Worm (Caenorhabditis elegans): ENCODE measurements around the gene irld-22.

irld-22 gene

DNA sequence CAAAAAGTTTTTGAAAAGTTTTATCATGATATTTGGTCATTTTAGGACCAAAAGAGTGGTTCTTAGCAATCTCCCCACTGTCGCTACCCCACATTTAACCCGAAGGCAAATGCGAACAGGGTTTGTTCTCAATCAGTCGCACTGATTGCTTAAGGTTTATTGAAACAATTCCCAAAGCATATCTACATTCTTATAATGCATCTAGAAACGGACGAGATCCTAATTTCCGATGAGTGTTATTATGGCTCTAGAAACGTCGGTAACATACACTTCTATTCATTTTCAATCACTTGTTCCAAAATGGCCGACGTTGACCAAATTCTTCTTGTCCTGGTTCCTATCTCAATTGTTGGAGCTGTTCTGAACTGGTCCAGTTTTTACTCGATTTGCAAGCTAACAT, 21.6 kb upstream of the irld-22 start, which contains the start of gene srx-65:
TSS of gene srx-65 (plus strand) at position 301 of the 400 bp plus-strand sequence.
- TF ChIP-seq nhr-237 (tag; optimal IDR thresholded peaks at IDR 0.05) (no peak), R02D3.7 (tag; optimal IDR thresholded peaks at IDR 0.05) (no peak), ceh-82 (tag; optimal IDR thresholded peaks at IDR 0.05) (no peak), jun-1 (tag; optimal IDR thresholded peaks at IDR 0.05) (no peak), lin-39 (tag; optimal IDR thresholded peaks at IDR 0.05) (no peak), nfya-1 (tag; optimal IDR thresholded peaks at IDR 0.05; ENCODE audit: insufficient read depth) (no peak), ZK546.5 (tag; optimal IDR thresholded peaks at IDR 0.05) (no peak), elt-2 (tag; optimal IDR thresholded peaks at IDR 0.05) (no peak)

DNA sequence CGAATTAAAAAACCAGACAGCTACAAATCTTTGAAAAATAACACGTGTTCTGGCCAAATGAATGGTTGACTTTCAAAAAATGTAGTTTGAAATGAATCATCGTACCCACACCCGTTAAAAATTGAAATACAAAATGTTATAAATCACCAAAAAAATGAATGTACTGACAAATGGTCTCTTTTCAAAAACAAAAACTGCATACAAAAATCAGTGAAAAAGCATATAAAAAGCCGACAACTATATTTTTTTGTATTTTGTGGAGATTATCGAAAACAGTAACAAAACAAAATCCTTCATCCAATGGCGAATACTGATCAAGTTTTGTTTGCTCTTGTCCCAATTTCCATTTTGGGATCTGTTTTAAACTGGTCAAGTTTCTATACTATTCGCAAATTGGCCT, 19.3 kb upstream of the irld-22 start, which contains the start of gene srx-66:
TSS of gene srx-66 (plus strand) at position 301 of the 400 bp plus-strand sequence.
- TF ChIP-seq egl-5 (tag; optimal IDR thresholded peaks at IDR 0.05): no peak
- no peak for TF ChIP-seq nhr-77 (tag; optimal IDR thresholded peaks at IDR 0.05)
- no peak for TF ChIP-seq nhr-11 (tag; optimal IDR thresholded peaks at IDR 0.05)
- no peak for TF ChIP-seq nhr-23 (tag; optimal IDR thresholded peaks at IDR 0.05)

DNA sequence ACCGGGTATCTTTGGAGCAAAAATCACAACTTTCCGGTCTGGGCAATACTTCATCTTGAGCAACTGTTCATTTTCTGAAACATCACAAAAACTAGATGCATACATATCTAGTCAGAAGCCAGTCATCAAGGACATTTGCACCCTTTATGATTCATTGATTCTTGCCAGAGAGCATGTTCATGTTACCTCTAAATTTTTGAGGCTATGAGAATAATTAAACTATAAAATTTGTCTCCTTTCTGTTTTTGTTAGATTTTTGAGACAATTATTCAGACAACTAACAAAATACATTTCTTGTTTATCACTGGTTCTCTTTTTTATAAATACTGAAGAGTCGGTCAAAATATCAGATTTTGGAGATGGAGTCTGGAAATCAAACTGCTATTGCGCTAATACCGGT, 16.5 kb upstream of the irld-22 start, which contains the start of gene srx-67:
TSS of gene srx-67 (plus strand) at position 301 of the 400 bp plus-strand sequence.
- TF ChIP-seq R02D3.7 (tag; optimal IDR thresholded peaks at IDR 0.05) (no peak), elt-2 (tag; optimal IDR thresholded peaks at IDR 0.05) (no peak), nfya-1 (tag; optimal IDR thresholded peaks at IDR 0.05; ENCODE audit: insufficient read depth) (no peak)

- TF ChIP-seq elt-3 (tag; optimal IDR thresholded peaks at IDR 0.05) (no peak), tbx-2 (tag; optimal IDR thresholded peaks at IDR 0.05) (no peak), aly-2 (tag; optimal IDR thresholded peaks at IDR 0.05) (no peak), elt-2 (tag; optimal IDR thresholded peaks at IDR 0.05) (no peak)
Measured at ce11 chrV:3913131-3913530, 13.1 kb upstream of the irld-22 start.

DNA sequence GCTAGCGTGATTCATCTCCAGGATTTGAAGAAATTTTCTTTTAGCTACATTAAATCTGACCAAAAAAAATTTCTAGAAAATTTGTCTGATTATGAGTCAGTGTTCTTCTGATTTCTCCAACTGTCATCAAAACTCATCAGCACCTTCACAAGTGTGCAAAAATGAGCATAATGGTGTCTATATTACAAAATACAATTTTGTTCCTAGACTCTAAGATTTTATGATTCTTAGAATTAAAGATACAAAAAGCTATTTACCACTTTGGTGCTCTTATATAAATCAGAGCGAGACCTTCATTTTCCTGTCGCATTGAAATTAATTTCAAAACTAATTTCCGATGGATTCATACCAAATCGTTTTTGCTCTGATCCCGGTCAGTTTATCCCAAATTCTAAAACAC, 12.5 kb upstream of the irld-22 start, which contains the start of gene srx-68:
TSS of gene srx-68 (plus strand) at position 301 of the 400 bp plus-strand sequence.
- TF ChIP-seq fos-1 (tag; optimal IDR thresholded peaks at IDR 0.05) (no peak), sea-2 (GFP tag; optimal IDR thresholded peaks at IDR 0.05) (no peak), lsy-12 (tag; optimal IDR thresholded peaks at IDR 0.05) (no peak), ztf-4 (tag; optimal IDR thresholded peaks at IDR 0.05) (no peak), nhr-25 (tag; optimal IDR thresholded peaks at IDR 0.05) (no peak), ztf-11 (tag; optimal IDR thresholded peaks at IDR 0.05) (no peak), egl-27 (tag; optimal IDR thresholded peaks at IDR 0.05) (no peak), ZK546.5 (tag; optimal IDR thresholded peaks at IDR 0.05) (no peak), nhr-43 (tag; optimal IDR thresholded peaks at IDR 0.05; ENCODE audit: poor library complexity, severe bottlenecking) (no peak), egl-5 (tag; optimal IDR thresholded peaks at IDR 0.05) (no peak), nhr-77 (tag; optimal IDR thresholded peaks at IDR 0.05) (no peak), nhr-12 (tag; optimal IDR thresholded peaks at IDR 0.05) (no peak)

DNA sequence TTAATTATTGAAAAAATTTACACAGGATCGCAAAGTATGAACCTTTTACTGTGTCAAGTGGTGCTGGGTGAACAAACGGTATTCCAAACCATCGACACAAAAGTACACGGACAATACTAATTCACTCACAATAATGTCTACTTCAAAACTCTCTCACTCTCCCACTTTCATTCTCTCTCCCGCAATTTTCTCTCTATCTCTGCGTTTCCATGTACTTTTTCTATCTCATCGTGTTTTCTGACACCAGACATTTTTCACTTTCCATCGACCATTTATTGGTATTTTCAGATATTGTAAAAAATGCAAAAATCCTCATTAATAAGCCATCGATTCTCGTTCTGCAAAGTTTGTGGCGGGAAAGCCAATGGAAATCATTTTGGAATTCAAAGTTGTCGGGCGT, 5.8 kb upstream of the irld-22 start, which contains the start of gene nhr-156:
TSS of gene nhr-156 (plus strand) at position 266 of the 400 bp plus-strand sequence.
- no peak for TF ChIP-seq elt-2 (tag; optimal IDR thresholded peaks at IDR 0.05)
- TF ChIP-seq ztf-4 (tag; optimal IDR thresholded peaks at IDR 0.05): no peak
- no peak for TF ChIP-seq nhr-23 (tag; optimal IDR thresholded peaks at IDR 0.05)
- TF ChIP-seq lin-39 (tag; optimal IDR thresholded peaks at IDR 0.05): no peak

DNA sequence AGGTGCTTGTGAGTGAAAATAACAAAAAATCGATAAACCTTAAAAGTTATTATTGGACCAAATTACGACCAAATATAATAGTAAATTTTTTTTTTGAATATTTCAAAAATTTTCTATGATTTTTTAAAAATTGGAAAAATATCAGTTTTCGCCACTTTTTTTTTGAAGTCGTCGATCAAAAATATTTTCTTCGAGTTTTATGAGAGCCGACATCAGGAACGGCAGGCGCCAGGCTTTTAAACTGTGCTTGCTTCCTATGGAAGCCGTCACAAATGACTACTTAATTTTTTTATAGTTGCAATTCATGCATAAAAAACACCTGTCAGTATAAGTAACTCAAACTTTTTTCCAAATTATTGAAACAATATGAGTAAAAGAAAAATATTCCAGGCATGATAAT, 3.4 kb upstream of the irld-22 start:
- TF ChIP-seq nhr-23 (tag; optimal IDR thresholded peaks at IDR 0.05): no peak
- TF ChIP-seq nhr-237 (tag; optimal IDR thresholded peaks at IDR 0.05): no peak
- no peak for TF ChIP-seq fkh-2 (tag; optimal IDR thresholded peaks at IDR 0.05)
- TF ChIP-seq lin-15B (tag; optimal IDR thresholded peaks at IDR 0.05): no peak
- TF ChIP-seq skn-1 (tag; optimal IDR thresholded peaks at IDR 0.05): no peak
- TF ChIP-seq mml-1 (tag; optimal IDR thresholded peaks at IDR 0.05): no peak
- TF ChIP-seq pqm-1 (tag; optimal IDR thresholded peaks at IDR 0.05): no peak
- TF ChIP-seq jun-1 (tag; optimal IDR thresholded peaks at IDR 0.05): no peak
- no peak for TF ChIP-seq ceh-82 (tag; optimal IDR thresholded peaks at IDR 0.05)

Data from whole organism, L3 larva.